Fruit fly (Drosophila melanogaster): Measurements from ENCODE around the gene tmod.

tmod gene

dm6 chr3R:30501174-30501573 lies 31.2 kb upstream of the tmod start:
- TF ChIP-seq Pif1B (GFP tag; optimal IDR thresholded peaks at IDR 0.05) (peak; percentile 31), CG8301 (tag; optimal IDR thresholded peaks at IDR 0.05) (no peak), CG34367 (tag; optimal IDR thresholded peaks at IDR 0.05) (peak; percentile 3), fd96Ca (GFP tag; IDR thresholded peaks at IDR 0.05) (peak; percentile 66; the same call in 2 of the 3 replicates), Snoo (tag; optimal IDR thresholded peaks at IDR 0.05) (no peak), CG8159 (tag; optimal IDR thresholded peaks at IDR 0.05) (peak; percentile 67), Pif1A (GFP tag; optimal IDR thresholded peaks at IDR 0.05) (peak; percentile 60), CG10348 (GFP tag; IDR thresholded peaks at IDR 0.05) (no peak), CG13204 (GFP tag; optimal IDR thresholded peaks at IDR 0.05) (no peak), CG12605 (GFP tag; IDR thresholded peaks at IDR 0.05) (no peak), CG9948 (tag; optimal IDR thresholded peaks at IDR 0.05) (no peak), rn (GFP tag; IDR thresholded peaks at IDR 0.05) (no peak), CG4496 (GFP tag; IDR thresholded peaks at IDR 0.05) (peak; percentile 76; the same call in 2 of the 3 replicates), gl (tag; optimal IDR thresholded peaks at IDR 0.05) (no peak), CG14655 (GFP tag; optimal IDR thresholded peaks at IDR 0.05) (peak; percentile 67), CG32121 (GFP tag; IDR thresholded peaks at IDR 0.05) (no peak), D1 (tag; optimal IDR thresholded peaks at IDR 0.05) (no peak), EcR (GFP tag; optimal IDR thresholded peaks at IDR 0.05) (no peak), CG17806 (tag; optimal IDR thresholded peaks at IDR 0.05) (no peak), Ets98B (GFP tag; IDR thresholded peaks at IDR 0.05) (no peak; the same call in 1 of the 2 replicates), CG15710 (tag; optimal IDR thresholded peaks at IDR 0.05) (no peak)

dm6 chr3R:30503406-30503805 lies 29.0 kb upstream of the tmod start, which contains the start of gene CG31371:
TSS of gene CG31371 (minus strand) at chr3R:30503506.
- TF ChIP-seq Ets98B (GFP tag; IDR thresholded peaks at IDR 0.05) = no peak
- TF ChIP-seq D1 (tag; optimal IDR thresholded peaks at IDR 0.05) = no peak
- TF ChIP-seq CG4496 (GFP tag; IDR thresholded peaks at IDR 0.05) = no peak
- TF ChIP-seq CG9948 (tag; optimal IDR thresholded peaks at IDR 0.05) = no peak
- no peak for TF ChIP-seq rn (GFP tag; IDR thresholded peaks at IDR 0.05)
- TF ChIP-seq CG15710 (tag; optimal IDR thresholded peaks at IDR 0.05) = no peak
- no peak for TF ChIP-seq fd96Ca (GFP tag; IDR thresholded peaks at IDR 0.05)
- no peak for TF ChIP-seq EcR (GFP tag; optimal IDR thresholded peaks at IDR 0.05)
- no peak for TF ChIP-seq Pif1A (GFP tag; optimal IDR thresholded peaks at IDR 0.05)
- TF ChIP-seq CG32121 (GFP tag; IDR thresholded peaks at IDR 0.05) = no peak
- no peak for TF ChIP-seq gl (tag; optimal IDR thresholded peaks at IDR 0.05)

dm6 chr3R:30505561-30506037 lies 26.8 kb upstream of the tmod start, which contains the start of the genes PH4alphaSG1 and CG15539:
TSS of gene PH4alphaSG1 (minus strand) at chr3R:30505661.
TSS of gene CG15539 (plus strand) at chr3R:30505987.
- TF ChIP-seq CG8301 (tag; optimal IDR thresholded peaks at IDR 0.05) (no peak), Ets98B (GFP tag; IDR thresholded peaks at IDR 0.05) (no peak), CG9948 (tag; optimal IDR thresholded peaks at IDR 0.05) (no peak), EcR (GFP tag; optimal IDR thresholded peaks at IDR 0.05) (no peak)

dm6 chr3R:30507723-30508122 lies 24.7 kb upstream of the tmod start, which contains the start of gene CG34041:
TSS of gene CG34041 (plus strand) at chr3R:30508023.
- no peak for TF ChIP-seq rn (GFP tag; IDR thresholded peaks at IDR 0.05)
- TF ChIP-seq CG10348 (GFP tag; IDR thresholded peaks at IDR 0.05) = no peak
- no peak for TF ChIP-seq CG12605 (GFP tag; IDR thresholded peaks at IDR 0.05)
- no peak for TF ChIP-seq CG4496 (GFP tag; IDR thresholded peaks at IDR 0.05)
- TF ChIP-seq CG32121 (GFP tag; IDR thresholded peaks at IDR 0.05) = no peak
- no peak for TF ChIP-seq CG8301 (tag; optimal IDR thresholded peaks at IDR 0.05)

- TF ChIP-seq CG8301 (tag; optimal IDR thresholded peaks at IDR 0.05) = no peak
- no peak for TF ChIP-seq fd96Ca (GFP tag; IDR thresholded peaks at IDR 0.05)
- no peak for TF ChIP-seq CG9948 (tag; optimal IDR thresholded peaks at IDR 0.05)
- TF ChIP-seq CG12605 (GFP tag; IDR thresholded peaks at IDR 0.05) = no peak
- no peak for TF ChIP-seq CG34367 (tag; optimal IDR thresholded peaks at IDR 0.05)
- TF ChIP-seq CG10348 (GFP tag; IDR thresholded peaks at IDR 0.05) = no peak
These were observed 20.3 kb upstream of the tmod start, which contains the start of gene PH4alphaNE2 for dm6 chr3R:30512114-30512513. TSS of gene PH4alphaNE2 (minus strand) at chr3R:30512214.

- TF ChIP-seq CG8159 (tag; optimal IDR thresholded peaks at IDR 0.05) (no peak), D1 (tag; optimal IDR thresholded peaks at IDR 0.05) (no peak), CG14655 (GFP tag; optimal IDR thresholded peaks at IDR 0.05) (no peak), CG9948 (tag; optimal IDR thresholded peaks at IDR 0.05) (no peak), CG8301 (tag; optimal IDR thresholded peaks at IDR 0.05) (no peak), rn (GFP tag; IDR thresholded peaks at IDR 0.05) (no peak), EcR (GFP tag; optimal IDR thresholded peaks at IDR 0.05) (no peak), CG4496 (GFP tag; IDR thresholded peaks at IDR 0.05) (no peak), CG32121 (GFP tag; IDR thresholded peaks at IDR 0.05) (no peak), Snoo (tag; optimal IDR thresholded peaks at IDR 0.05) (no peak), gl (tag; optimal IDR thresholded peaks at IDR 0.05) (no peak), fd96Ca (GFP tag; IDR thresholded peaks at IDR 0.05) (no peak), CG34367 (tag; optimal IDR thresholded peaks at IDR 0.05) (no peak), CG17806 (tag; optimal IDR thresholded peaks at IDR 0.05) (no peak)
These were observed 18.1 kb upstream of the tmod start, which contains the start of the genes CG31524 and CG9698 for dm6 chr3R:30514255-30514827. TSS of gene CG31524 (minus strand) at chr3R:30514355. TSS of gene CG9698 (plus strand) at chr3R:30514777.

Data from whole organism, pupa.